Worm (Caenorhabditis elegans) whole organism, L4/young adult: ENCODE measurements around the gene sma-5.

ENCODE experiments used
- dao-5 ChIP-seq: sonication (generic microtip); optimal IDR thresholded peaks from 2 replicates; lab custom pipeline; 2016; ENCODE audit warnings: missing genotype, missing genetic modification characterization, moderate library complexity, missing compliant biosample characterization
- him-1 ChIP-seq: sonication (generic microtip); optimal IDR thresholded peaks from 2 replicates; lab custom pipeline; 2016; ENCODE audit warnings: missing genotype, missing genetic modification reagents, missing genetic modification characterization, missing compliant biosample characterization

DNA sequence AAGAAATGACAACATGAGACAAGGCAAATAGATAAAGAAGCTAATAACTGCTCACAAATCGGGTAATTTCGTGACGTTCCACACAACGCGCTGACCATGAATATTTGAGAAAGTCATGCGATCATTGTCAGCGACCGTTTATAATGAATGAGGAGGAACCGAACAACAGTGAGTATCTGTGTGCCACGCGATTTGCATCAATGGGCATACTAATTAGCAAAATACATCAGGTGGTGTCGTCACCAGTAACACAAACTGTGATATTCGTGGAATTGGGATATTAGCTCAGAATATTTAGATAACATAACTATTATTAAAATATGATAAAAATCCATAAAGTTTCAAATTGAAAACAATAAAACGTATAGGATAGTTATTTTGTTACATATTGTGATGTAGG lies 29.3 kb upstream of the sma-5 start:
- no peak for TF ChIP-seq him-1 (tag; lab: Kevin White, UChicago)
- TF ChIP-seq dao-5 (tag; lab: Kevin White, UChicago), result no peak
